Fruit fly (Drosophila melanogaster) whole organism, embryonic: Measurements from ENCODE around the gene Rpp14a.

Experiments used
- Atf3 ChIP-seq: fragments of 200-800 bp; sonication (Bioruptor generic); optimal IDR thresholded peaks from 3 replicates; lab custom pipeline; 2016; ENCODE audit warnings: missing biosample characterization, missing genetic modification characterization
- B-H2 ChIP-seq: fragments of 200-800 bp; sonication (Bioruptor generic); optimal IDR thresholded peaks from 2 replicates; lab custom pipeline; 2018; ENCODE audit warnings: missing biosample characterization, mild to moderate bottlenecking, missing genetic modification characterization
- CG10366 ChIP-seq: fragments of 200-800 bp; sonication (Bioruptor generic); IDR thresholded peaks from 2 replicates; pipeline ENCODE4 v1.3.6; 2022; ENCODE audit warnings: missing biosample characterization, missing genetic modification characterization
- CG10543 ChIP-seq: fragments of 200-800 bp; sonication (Bioruptor generic); optimal IDR thresholded peaks from 3 replicates; lab custom pipeline; 2017; ENCODE audit warnings: missing biosample characterization, mild to moderate bottlenecking, missing genetic modification characterization, moderate library complexity
- CG1602 ChIP-seq: fragments of 200-800 bp; sonication (Bioruptor generic); optimal IDR thresholded peaks from 3 replicates; lab custom pipeline; 2016; ENCODE audit warnings: missing biosample characterization, missing genetic modification characterization
- CG1647 ChIP-seq: fragments of 200-800 bp; sonication (Bioruptor generic); optimal IDR thresholded peaks from 3 replicates; lab custom pipeline; 2016; ENCODE audit warnings: missing biosample characterization, missing genetic modification characterization
- CG16863 ChIP-seq: fragments of 200-800 bp; sonication (Bioruptor generic); optimal IDR thresholded peaks from 3 replicates; lab custom pipeline; 2016; ENCODE audit warnings: missing biosample characterization, missing genetic modification characterization
- CG17612 ChIP-seq: fragments of 200-800 bp; sonication (Bioruptor generic); IDR thresholded peaks from 2 replicates; pipeline ENCODE4 v1.3.6; 2022; ENCODE audit warnings: missing biosample characterization, missing genetic modification characterization
- CG18262 ChIP-seq: fragments of 200-800 bp; optimal IDR thresholded peaks from 3 replicates; lab custom pipeline; 2019; ENCODE audit warnings: missing biosample characterization, mild to moderate bottlenecking, missing genetic modification characterization, moderate library complexity
- CG2199 ChIP-seq: fragments of 200-800 bp; sonication (Bioruptor generic); IDR thresholded peaks from 3 replicates; pipeline ENCODE4 v1.3.6; 2022; ENCODE audit warnings: missing biosample characterization, missing genetic modification characterization
- CG2889 ChIP-seq: fragments of 200-800 bp; sonication (Bioruptor generic); IDR thresholded peaks from 3 replicates; pipeline ENCODE4 v1.3.6; 2022; ENCODE audit warnings: missing biosample characterization, missing genetic modification characterization
- CG31388 ChIP-seq: fragments of 200-800 bp; sonication (Bioruptor generic); optimal IDR thresholded peaks from 2 replicates; lab custom pipeline; 2016; ENCODE audit warnings: missing biosample characterization, missing genetic modification characterization
- CG31441 ChIP-seq: fragments of 200-800 bp; sonication (Bioruptor generic); IDR thresholded peaks from 2 replicates; pipeline ENCODE4 v1.3.6; 2022; ENCODE audit warnings: missing biosample characterization, missing genetic modification characterization
- CG32532 ChIP-seq: fragments of 200-800 bp; sonication (Bioruptor generic); IDR thresholded peaks from 2 replicates; pipeline ENCODE4 v1.3.6; 2022; ENCODE audit warnings: missing biosample characterization, missing genetic modification characterization
- CG34376 ChIP-seq: fragments of 200-800 bp; sonication (Bioruptor generic); optimal IDR thresholded peaks from 2 replicates; lab custom pipeline; 2018; ENCODE audit warnings: missing biosample characterization, mild to moderate bottlenecking, missing genetic modification characterization
- CG5180 ChIP-seq: fragments of 200-800 bp; sonication (Bioruptor generic); optimal IDR thresholded peaks from 3 replicates; lab custom pipeline; 2017; ENCODE audit warnings: missing biosample characterization, missing genetic modification characterization, mild to moderate bottlenecking, moderate library complexity, missing genetic modification reagents
- CG6813 ChIP-seq: fragments of 200-800 bp; sonication (Bioruptor generic); optimal IDR thresholded peaks from 2 replicates; lab custom pipeline; 2017; ENCODE audit warnings: missing biosample characterization, missing genetic modification characterization, mild to moderate bottlenecking, moderate library complexity, missing genetic modification reagents
- Dek ChIP-seq: fragments of 200-800 bp; sonication (Bioruptor generic); optimal IDR thresholded peaks from 3 replicates; lab custom pipeline; 2019; ENCODE audit warnings: missing biosample characterization, mild to moderate bottlenecking, missing genetic modification characterization, moderate library complexity
- Eip74EF ChIP-seq, 2 experiments: fragments of 200-800 bp in 1 of 2; fragments of >200 bp in 1 of 2; sonication (Bioruptor generic) in 1 of 2; optimal IDR thresholded peaks; 2 replicates each; lab custom pipeline; 2017 to 2019; ENCODE audit warnings: missing biosample characterization in 2 of 2, missing genetic modification characterization in 2 of 2, mild to moderate bottlenecking in 1 of 2, moderate library complexity in 1 of 2
- Fer3 ChIP-seq: fragments of 200-800 bp; sonication (Bioruptor generic); optimal IDR thresholded peaks from 2 replicates; lab custom pipeline; 2018; ENCODE audit warnings: missing biosample characterization, mild to moderate bottlenecking, missing genetic modification characterization, moderate library complexity
- HLH4C ChIP-seq: fragments of 200-800 bp; sonication (Bioruptor generic); IDR thresholded peaks from 3 replicates; pipeline ENCODE4 v1.3.6; 2022; ENCODE audit warnings: missing biosample characterization, missing genetic modification characterization; ENCODE audit not compliant: partially characterized antibody
- Hr39 ChIP-seq: fragments of >200 bp; optimal IDR thresholded peaks from 2 replicates; lab custom pipeline; 2017
- Mad ChIP-seq: fragments of 200-800 bp; sonication (Bioruptor generic); optimal IDR thresholded peaks from 2 replicates; lab custom pipeline; 2016; ENCODE audit warnings: missing biosample characterization, missing genetic modification characterization
- Med ChIP-seq: fragments of 200-800 bp; sonication (Bioruptor generic); peaks from one replicate; lab custom pipeline; 2016; ENCODE audit warnings: missing biosample characterization, missing genetic modification characterization, mild to moderate bottlenecking, inconsistent platforms, moderate library complexity
- Nf-YC ChIP-seq: fragments of 200-800 bp; optimal IDR thresholded peaks from 3 replicates; lab custom pipeline; 2019; ENCODE audit warnings: missing biosample characterization, mild to moderate bottlenecking, missing genetic modification characterization, moderate library complexity
- Six4 ChIP-seq: fragments of 200-800 bp; sonication (Bioruptor generic); optimal IDR thresholded peaks from 2 replicates; lab custom pipeline; 2016; ENCODE audit warnings: missing biosample characterization, missing genetic modification characterization
- Sox100B ChIP-seq: fragments of 200-800 bp; sonication (Bioruptor generic); optimal IDR thresholded peaks from 3 replicates; lab custom pipeline; 2018; ENCODE audit warnings: missing biosample characterization, mild to moderate bottlenecking, missing genetic modification characterization
- Sox102F ChIP-seq: fragments of 200-800 bp; sonication (Bioruptor generic); optimal IDR thresholded peaks from 2 replicates; lab custom pipeline; 2018; ENCODE audit warnings: missing biosample characterization, mild to moderate bottlenecking, missing genetic modification characterization, moderate library complexity
- Sry-β ChIP-seq: fragments of 200-800 bp; sonication (Bioruptor generic); optimal IDR thresholded peaks from 2 replicates; lab custom pipeline; 2018; ENCODE audit warnings: missing biosample characterization, mild to moderate bottlenecking, missing genetic modification characterization, moderate library complexity
- TFAM ChIP-seq: fragments of 200-800 bp; sonication (Bioruptor generic); optimal IDR thresholded peaks from 2 replicates; lab custom pipeline; 2017; ENCODE audit warnings: missing biosample characterization, missing genetic modification characterization, inconsistent platforms
- ase ChIP-seq: fragments of 200-800 bp; sonication (Bioruptor generic); IDR thresholded peaks from 3 replicates; pipeline ENCODE4 v1.3.6; 2022; ENCODE audit warnings: missing biosample characterization, missing genetic modification characterization
- btn ChIP-seq: fragments of 200-800 bp; sonication (Bioruptor generic); optimal IDR thresholded peaks from 2 replicates; lab custom pipeline; 2016; ENCODE audit warnings: missing biosample characterization, missing genetic modification characterization
- dati ChIP-seq: fragments of 200-800 bp; sonication (Bioruptor generic); IDR thresholded peaks from 2 replicates; pipeline ENCODE4 v1.3.6; 2022; ENCODE audit warnings: missing biosample characterization, missing genetic modification characterization
- her ChIP-seq: fragments of 200-800 bp; sonication (Bioruptor generic); optimal IDR thresholded peaks from 2 replicates; lab custom pipeline; 2016; ENCODE audit warnings: missing biosample characterization, missing genetic modification characterization
- kah ChIP-seq: fragments of 200-800 bp; sonication (Bioruptor generic); optimal IDR thresholded peaks from 2 replicates; lab custom pipeline; 2018; ENCODE audit warnings: missing biosample characterization, mild to moderate bottlenecking, missing genetic modification characterization
- mirr ChIP-seq: fragments of 200-800 bp; sonication (Bioruptor generic); optimal IDR thresholded peaks from 3 replicates; lab custom pipeline; 2018; ENCODE audit warnings: missing biosample characterization, mild to moderate bottlenecking, missing genetic modification characterization
- oc ChIP-seq: fragments of 200-800 bp; sonication (Bioruptor generic); optimal IDR thresholded peaks from 2 replicates; lab custom pipeline; 2018; ENCODE audit warnings: missing biosample characterization, mild to moderate bottlenecking, missing genetic modification characterization, moderate library complexity
- pum ChIP-seq: fragments of 200-800 bp; sonication (Bioruptor generic); optimal IDR thresholded peaks from 2 replicates; lab custom pipeline; 2016; ENCODE audit warnings: missing biosample characterization, missing genetic modification characterization
- ranshi ChIP-seq: fragments of 200-800 bp; sonication (Bioruptor generic); IDR thresholded peaks from 2 replicates; pipeline ENCODE4 v1.3.6; 2022; ENCODE audit warnings: missing biosample characterization, missing genetic modification characterization
- schlank ChIP-seq: fragments of 200-800 bp; sonication (Bioruptor generic); optimal IDR thresholded peaks from 2 replicates; lab custom pipeline; 2018; ENCODE audit warnings: missing biosample characterization, mild to moderate bottlenecking, missing genetic modification characterization
- sens ChIP-seq: fragments of 200-800 bp; sonication (Bioruptor generic); peaks from one replicate; lab custom pipeline; 2016; ENCODE audit warnings: missing biosample characterization, missing genetic modification characterization
- sens-2 ChIP-seq: fragments of 200-800 bp; sonication (Bioruptor generic); IDR thresholded peaks from 2 replicates; pipeline ENCODE4 v1.3.6; 2022; ENCODE audit warnings: missing biosample characterization, missing genetic modification characterization
- slbo ChIP-seq: fragments of 200-800 bp; sonication (Bioruptor generic); IDR thresholded peaks from 2 replicates; pipeline ENCODE4 v1.3.6; 2022; ENCODE audit warnings: missing biosample characterization, missing genetic modification characterization
- sr ChIP-seq: fragments of 200-800 bp; sonication (Bioruptor generic); IDR thresholded peaks from 3 replicates; pipeline ENCODE4 v1.3.6; 2022; ENCODE audit warnings: missing biosample characterization, missing genetic modification characterization
- stwl ChIP-seq: fragments of 200-800 bp; sonication (Bioruptor generic); optimal IDR thresholded peaks from 3 replicates; lab custom pipeline; 2018; ENCODE audit warnings: missing biosample characterization, mild to moderate bottlenecking, missing genetic modification characterization, moderate library complexity
- toy ChIP-seq: fragments of 200-800 bp; sonication (Bioruptor generic); IDR thresholded peaks from 2 replicates; pipeline ENCODE4 v1.3.6; 2022; ENCODE audit warnings: missing biosample characterization, missing genetic modification characterization
- twi ChIP-seq: fragments of 200-800 bp; optimal IDR thresholded peaks from 2 replicates; lab custom pipeline; 2019; ENCODE audit warnings: missing biosample characterization, mild to moderate bottlenecking, missing genetic modification characterization, moderate library complexity
- zf30C ChIP-seq: fragments of 200-800 bp; sonication (Bioruptor generic); optimal IDR thresholded peaks from 3 replicates; lab custom pipeline; 2018; ENCODE audit warnings: missing biosample characterization, mild to moderate bottlenecking, missing genetic modification characterization

The Rpp14a gene

DNA sequence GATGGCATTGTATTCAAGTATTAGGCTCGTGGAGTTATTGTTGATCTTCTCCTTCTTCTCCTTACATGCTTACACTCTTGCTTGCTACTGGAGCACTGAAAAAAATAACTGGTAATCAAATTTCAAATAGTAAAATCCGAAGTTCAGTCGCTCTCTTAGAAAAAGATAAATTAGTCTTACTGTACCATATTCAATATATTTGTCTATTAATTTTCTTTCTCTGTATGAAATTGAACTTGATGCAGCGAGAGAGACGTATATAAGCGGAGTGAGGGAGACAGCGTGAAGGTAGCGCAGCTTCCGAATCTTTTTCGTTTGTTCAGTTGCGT is 4.5 kb downstream of the Rpp14a start (continued):
- TF ChIP-seq Sox100B = peak; percentile 91
- TF ChIP-seq slbo (GFP tag; lab: Robert Waterston, UW) = peak; percentile 79

DNA sequence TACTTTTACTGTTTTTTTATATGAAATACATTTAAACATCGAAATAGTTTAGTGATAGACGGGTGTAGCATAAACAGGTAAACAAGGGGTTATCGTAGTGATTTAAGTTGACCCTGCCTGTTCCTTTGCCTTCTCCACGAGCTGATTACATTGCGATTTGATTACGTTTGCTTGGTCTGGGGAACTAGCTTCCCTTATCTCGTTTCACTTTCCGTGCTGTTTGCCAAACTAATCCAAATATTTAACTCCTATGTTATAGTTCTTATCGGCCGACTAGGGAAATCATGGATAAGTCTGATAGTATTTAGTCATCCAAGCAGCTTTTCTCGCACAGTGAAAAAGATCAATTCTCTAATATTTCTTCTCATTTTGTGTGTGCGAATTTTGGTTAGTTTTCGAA is 5.3 kb downstream of the Rpp14a start:
- no peak for TF ChIP-seq oc (tag; lab: Kevin White, UChicago)
- peak; percentile 28 for TF ChIP-seq CG5180 (GFP tag; lab: Kevin White, UChicago)
- no peak for TF ChIP-seq schlank (tag; lab: Kevin White, UChicago)
- no peak for TF ChIP-seq zf30C (GFP tag; lab: Kevin White, UChicago)
- no peak for TF ChIP-seq twi (tag; lab: Kevin White, UChicago)
- no peak for TF ChIP-seq toy (GFP tag; lab: Robert Waterston, UW)
- no peak for TF ChIP-seq CG2889
- TF ChIP-seq Six4 (GFP tag; lab: Kevin White, UChicago) = no peak
- no peak for TF ChIP-seq Atf3 (GFP tag; lab: Kevin White, UChicago)
- no peak for TF ChIP-seq CG32532 (GFP tag; lab: Robert Waterston, UW)
- TF ChIP-seq pum = no peak
- TF ChIP-seq CG31388 (GFP tag; lab: Kevin White, UChicago) = no peak
- no peak for TF ChIP-seq CG18262 (tag; lab: Kevin White, UChicago)
- TF ChIP-seq btn (GFP tag; lab: Kevin White, UChicago) = no peak
- peak; percentile 50 for TF ChIP-seq CG6813 (GFP tag; lab: Kevin White, UChicago)
- TF ChIP-seq CG16863 (GFP tag; lab: Kevin White, UChicago) = no peak
- TF ChIP-seq ranshi (GFP tag; lab: Robert Waterston, UW) = no peak
- no peak for TF ChIP-seq Sox100B
- TF ChIP-seq kah (GFP tag; lab: Kevin White, UChicago) = no peak
- no peak for TF ChIP-seq HLH4C (GFP tag; lab: Robert Waterston, UW)
- TF ChIP-seq dati (GFP tag; lab: Robert Waterston, UW) = no peak
- no peak for TF ChIP-seq CG10366 (GFP tag; lab: Robert Waterston, UW)
- TF ChIP-seq Fer3 (tag; lab: Kevin White, UChicago) = no peak
- no peak for TF ChIP-seq Mad (GFP tag; lab: Kevin White, UChicago)
- TF ChIP-seq sens (GFP tag; lab: Kevin White, UChicago) = peak; percentile 16
- peak in 1 of 2 experiments; percentile 4 for TF ChIP-seq Eip74EF (GFP tag; optimal IDR thresholded peaks at IDR 0.05; lab: Kevin White, UChicago)
- no peak for TF ChIP-seq sr (GFP tag; lab: Robert Waterston, UW)
- TF ChIP-seq CG1602 (GFP tag; lab: Kevin White, UChicago) = no peak
- TF ChIP-seq CG1647 (GFP tag; lab: Kevin White, UChicago) = no peak
- TF ChIP-seq Nf-YC (tag; lab: Kevin White, UChicago) = no peak
- no peak for TF ChIP-seq CG2199 (GFP tag; lab: Robert Waterston, UW)
- TF ChIP-seq B-H2 (GFP tag; lab: Kevin White, UChicago) = no peak
- no peak for TF ChIP-seq Sox102F
- TF ChIP-seq CG31441 (GFP tag; lab: Robert Waterston, UW) = no peak
- TF ChIP-seq Med (GFP tag; lab: Kevin White, UChicago) = peak; percentile 73
- TF ChIP-seq Sry-β (GFP tag; lab: Kevin White, UChicago) = no peak
- TF ChIP-seq mirr (GFP tag; lab: Kevin White, UChicago) = no peak
- 0 out of 2 replicates have a peak, but pooled peaks have one; percentile 31 for TF ChIP-seq sens-2 (GFP tag; lab: Robert Waterston, UW)
- no peak for TF ChIP-seq her (GFP tag; lab: Kevin White, UChicago)
- TF ChIP-seq TFAM (GFP tag; lab: Kevin White, UChicago) = no peak
- no peak for TF ChIP-seq CG10543 (GFP tag; lab: Kevin White, UChicago)
- no peak for TF ChIP-seq stwl (tag; lab: Kevin White, UChicago)
- no peak for TF ChIP-seq Dek (tag; lab: Kevin White, UChicago)
- TF ChIP-seq Hr39 (lab: Kevin White, UChicago) = no peak
- TF ChIP-seq CG34376 (GFP tag; lab: Kevin White, UChicago) = peak; percentile 24
- TF ChIP-seq CG17612 (GFP tag; lab: Robert Waterston, UW) = no peak
- no peak for TF ChIP-seq ase (GFP tag; lab: Robert Waterston, UW)
- TF ChIP-seq, all 482 proteins: peak for 7
